Worm (Caenorhabditis elegans) whole organism, early embryonic: Measurements from ENCODE around the gene M03B6.5.

Source experiments
- B0310.2 ChIP-seq: sonication (generic microtip); optimal IDR thresholded peaks from 2 replicates; lab custom pipeline; 2016; ENCODE audit warnings: mild to moderate bottlenecking, missing genetic modification characterization, missing compliant biosample characterization
- F13C5.2 ChIP-seq: sonication (generic microtip); optimal IDR thresholded peaks from 2 replicates; lab custom pipeline; 2017; ENCODE audit warnings: mild to moderate bottlenecking, missing genetic modification characterization, inconsistent platforms, missing compliant biosample characterization
- aly-1 ChIP-seq: sonication (generic microtip); optimal IDR thresholded peaks from 2 replicates; lab custom pipeline; 2016; ENCODE audit warnings: missing genetic modification characterization, missing compliant biosample characterization
- ama-1 ChIP-seq: fragments of 150-350 bp; optimal IDR thresholded peaks from 2 replicates; lab custom pipeline; 2014
- ceh-13 ChIP-seq: fragments of 200-800 bp; sonication (Bioruptor generic); optimal IDR thresholded peaks from 2 replicates; lab custom pipeline; 2018; ENCODE audit warnings: mild to moderate bottlenecking, missing genetic modification characterization, missing compliant biosample characterization
- ceh-36 ChIP-seq: sonication (generic microtip); optimal IDR thresholded peaks from 2 replicates; lab custom pipeline; 2016; ENCODE audit warnings: missing genetic modification characterization, inconsistent platforms, missing compliant biosample characterization
- ets-7 ChIP-seq: sonication (generic microtip); optimal IDR thresholded peaks from 2 replicates; lab custom pipeline; 2016; ENCODE audit warnings: missing genotype, missing genetic modification characterization, missing compliant biosample characterization
- flt-1 ChIP-seq: fragments of 200-800 bp; sonication (Bioruptor generic); IDR thresholded peaks from 2 replicates; pipeline ENCODE4 v1.3.6; 2022; ENCODE audit warnings: missing genetic modification characterization, missing compliant biosample characterization
- hmbx-1 ChIP-seq: sonication (generic microtip); optimal IDR thresholded peaks from 2 replicates; lab custom pipeline; 2016; ENCODE audit warnings: mild to moderate bottlenecking, missing genetic modification characterization, missing compliant biosample characterization
- hmg-4 ChIP-seq: fragments of 200-800 bp; sonication (Bioruptor generic); optimal IDR thresholded peaks from 2 replicates; lab custom pipeline; 2018; ENCODE audit warnings: mild to moderate bottlenecking, missing genetic modification characterization, missing compliant biosample characterization
- hnd-1 ChIP-seq: sonication (generic microtip); optimal IDR thresholded peaks from 2 replicates; lab custom pipeline; 2016; ENCODE audit warnings: missing genetic modification characterization, missing compliant biosample characterization
- pes-1 ChIP-seq: fragments of 200-800 bp; sonication (Bioruptor generic); IDR thresholded peaks from 2 replicates; pipeline ENCODE4 v1.3.6; 2022; ENCODE audit warnings: missing genetic modification reagents, missing genetic modification characterization, missing compliant biosample characterization
- scrt-1 ChIP-seq: fragments of 200-800 bp; sonication (Bioruptor generic); IDR thresholded peaks from 2 replicates; pipeline ENCODE4 v1.3.6; 2022; ENCODE audit warnings: missing genetic modification characterization, missing compliant biosample characterization
- sea-1 ChIP-seq: fragments of 200-800 bp; sonication (Bioruptor generic); conservative IDR thresholded peaks from 2 replicates; pipeline ENCODE4 v1.3.6; 2022; ENCODE audit warnings: missing genetic modification characterization, missing compliant biosample characterization
- tbx-11 ChIP-seq: fragments of 200-800 bp; sonication (Bioruptor generic); IDR thresholded peaks from 2 replicates; pipeline ENCODE4 v1.3.6; 2022; ENCODE audit warnings: missing genetic modification characterization, missing compliant biosample characterization
- tbx-37 ChIP-seq: fragments of 200-800 bp; sonication (Bioruptor generic); conservative IDR thresholded peaks from 2 replicates; pipeline ENCODE4 v1.3.6; 2022; ENCODE audit warnings: missing genetic modification reagents, missing genetic modification characterization, missing compliant biosample characterization
- tra-4 ChIP-seq: sonication (generic microtip); optimal IDR thresholded peaks from 2 replicates; lab custom pipeline; 2017; ENCODE audit warnings: missing genetic modification characterization, missing compliant biosample characterization

M03B6.5 gene

ce11 chrX:13833448-13833847, 10.3 kb upstream of the M03B6.5 start:
- no peak for TF ChIP-seq flt-1 (GFP tag; lab: Robert Waterston, UW)
- TF ChIP-seq hmbx-1 (tag; lab: Kevin White, UChicago): no peak
- no peak for TF ChIP-seq pes-1
- TF ChIP-seq F13C5.2 (tag; lab: Kevin White, UChicago): no peak
- TF ChIP-seq tbx-37 (GFP tag; lab: Robert Waterston, UW): no peak
- no peak for TF ChIP-seq sea-1 (GFP tag; lab: Robert Waterston, UW)
- TF ChIP-seq ama-1 (lab: Kevin White, UChicago): no peak
- no peak for TF ChIP-seq hnd-1 (tag; lab: Kevin White, UChicago)
- no peak for TF ChIP-seq ets-7 (tag; lab: Kevin White, UChicago)
- TF ChIP-seq hmg-4 (GFP tag; lab: Kevin White, UChicago): no peak
- TF ChIP-seq B0310.2 (tag; lab: Kevin White, UChicago): no peak
- no peak for TF ChIP-seq tbx-11 (GFP tag; lab: Robert Waterston, UW)
- TF ChIP-seq ceh-36 (tag; lab: Kevin White, UChicago): no peak
- TF ChIP-seq tra-4: no peak

ce11 chrX:13834127-13834526, 9.6 kb upstream of the M03B6.5 start, which contains the start of gene F19D8.2:
Gene F19D8.2, plus strand, starts transcription at chrX:13834427.
- no peak for TF ChIP-seq sea-1 (GFP tag; lab: Robert Waterston, UW)
- TF ChIP-seq ceh-13 (GFP tag; lab: Kevin White, UChicago): no peak
- no peak for TF ChIP-seq tbx-37 (GFP tag; lab: Robert Waterston, UW)
- no peak for TF ChIP-seq pes-1
- no peak for TF ChIP-seq tbx-11 (GFP tag; lab: Robert Waterston, UW)
- no peak for TF ChIP-seq flt-1 (GFP tag; lab: Robert Waterston, UW)
- TF ChIP-seq F13C5.2 (tag; lab: Kevin White, UChicago): no peak
- TF ChIP-seq ama-1 (lab: Kevin White, UChicago): no peak
- TF ChIP-seq ceh-36 (tag; lab: Kevin White, UChicago): no peak
- TF ChIP-seq ets-7 (tag; lab: Kevin White, UChicago): no peak
- no peak for TF ChIP-seq hmbx-1 (tag; lab: Kevin White, UChicago)
- no peak for TF ChIP-seq aly-1 (tag; lab: Kevin White, UChicago)
- TF ChIP-seq B0310.2 (tag; lab: Kevin White, UChicago): no peak
- no peak for TF ChIP-seq scrt-1 (GFP tag; lab: Robert Waterston, UW)
- no peak for TF ChIP-seq hmg-4 (GFP tag; lab: Kevin White, UChicago)
- no peak for TF ChIP-seq tra-4
- no peak for TF ChIP-seq hnd-1 (tag; lab: Kevin White, UChicago)

DNA sequence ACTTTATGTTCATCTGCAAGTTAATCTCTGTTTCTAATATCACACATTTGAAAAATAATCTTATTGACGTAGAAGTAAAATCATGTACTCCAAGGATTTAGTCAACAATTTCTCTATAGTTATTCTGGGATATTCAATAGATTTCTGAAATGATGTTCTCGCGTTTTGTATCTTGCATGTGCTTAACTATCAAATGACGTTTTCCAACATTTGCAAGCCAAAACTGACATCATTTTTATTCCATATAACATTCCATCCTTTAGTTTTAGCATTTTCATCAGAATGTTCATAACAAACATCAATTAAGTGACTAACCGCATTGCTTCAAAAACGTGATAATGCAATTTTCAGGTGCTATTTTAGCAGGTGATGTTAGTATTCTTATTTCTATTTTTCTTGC, 5.8 kb upstream of the M03B6.5 start:
- TF ChIP-seq sea-1 (GFP tag; lab: Robert Waterston, UW): no peak
- TF ChIP-seq ceh-36 (tag; lab: Kevin White, UChicago): no peak
- TF ChIP-seq scrt-1 (GFP tag; lab: Robert Waterston, UW): no peak
- TF ChIP-seq tbx-11 (GFP tag; lab: Robert Waterston, UW): no peak
- no peak for TF ChIP-seq aly-1 (tag; lab: Kevin White, UChicago)
- no peak for TF ChIP-seq hnd-1 (tag; lab: Kevin White, UChicago)
- TF ChIP-seq hmg-4 (GFP tag; lab: Kevin White, UChicago): no peak
- TF ChIP-seq ceh-13 (GFP tag; lab: Kevin White, UChicago): no peak
- no peak for TF ChIP-seq hmbx-1 (tag; lab: Kevin White, UChicago)
- TF ChIP-seq B0310.2 (tag; lab: Kevin White, UChicago): no peak
- no peak for TF ChIP-seq tra-4
- TF ChIP-seq ama-1 (lab: Kevin White, UChicago): no peak
- TF ChIP-seq F13C5.2 (tag; lab: Kevin White, UChicago): no peak
- no peak for TF ChIP-seq pes-1
- no peak for TF ChIP-seq flt-1 (GFP tag; lab: Robert Waterston, UW)
- no peak for TF ChIP-seq ets-7 (tag; lab: Kevin White, UChicago)
- no peak for TF ChIP-seq tbx-37 (GFP tag; lab: Robert Waterston, UW)

ce11 chrX:13840336-13840735, 3.4 kb upstream of the M03B6.5 start:
- TF ChIP-seq sea-1 (GFP tag; lab: Robert Waterston, UW): no peak
- TF ChIP-seq ama-1 (lab: Kevin White, UChicago): no peak
- no peak for TF ChIP-seq hmg-4 (GFP tag; lab: Kevin White, UChicago)
- TF ChIP-seq tra-4: no peak
- TF ChIP-seq tbx-11 (GFP tag; lab: Robert Waterston, UW): no peak
- no peak for TF ChIP-seq tbx-37 (GFP tag; lab: Robert Waterston, UW)
- TF ChIP-seq ceh-36 (tag; lab: Kevin White, UChicago): no peak
- TF ChIP-seq ets-7 (tag; lab: Kevin White, UChicago): no peak
- no peak for TF ChIP-seq flt-1 (GFP tag; lab: Robert Waterston, UW)
- TF ChIP-seq ceh-13 (GFP tag; lab: Kevin White, UChicago): no peak
- no peak for TF ChIP-seq hnd-1 (tag; lab: Kevin White, UChicago)
- no peak for TF ChIP-seq B0310.2 (tag; lab: Kevin White, UChicago)
- no peak for TF ChIP-seq aly-1 (tag; lab: Kevin White, UChicago)
- TF ChIP-seq pes-1: no peak
- TF ChIP-seq hmbx-1 (tag; lab: Kevin White, UChicago): no peak
- TF ChIP-seq scrt-1 (GFP tag; lab: Robert Waterston, UW): no peak
- TF ChIP-seq F13C5.2 (tag; lab: Kevin White, UChicago): no peak

- TF ChIP-seq hnd-1 (tag; lab: Kevin White, UChicago): no peak
- no peak for TF ChIP-seq flt-1 (GFP tag; lab: Robert Waterston, UW)
- TF ChIP-seq hmbx-1 (tag; lab: Kevin White, UChicago): no peak
- no peak for TF ChIP-seq tra-4
- no peak for TF ChIP-seq ets-7 (tag; lab: Kevin White, UChicago)
- no peak for TF ChIP-seq scrt-1 (GFP tag; lab: Robert Waterston, UW)
- no peak for TF ChIP-seq ceh-36 (tag; lab: Kevin White, UChicago)
- no peak for TF ChIP-seq B0310.2 (tag; lab: Kevin White, UChicago)
- no peak for TF ChIP-seq ceh-13 (GFP tag; lab: Kevin White, UChicago)
- no peak for TF ChIP-seq pes-1
- TF ChIP-seq tbx-11 (GFP tag; lab: Robert Waterston, UW): no peak
- TF ChIP-seq hmg-4 (GFP tag; lab: Kevin White, UChicago): no peak
- TF ChIP-seq sea-1 (GFP tag; lab: Robert Waterston, UW): no peak
- TF ChIP-seq F13C5.2 (tag; lab: Kevin White, UChicago): no peak
- no peak for TF ChIP-seq tbx-37 (GFP tag; lab: Robert Waterston, UW)
- TF ChIP-seq ama-1 (lab: Kevin White, UChicago): no peak
- no peak for TF ChIP-seq aly-1 (tag; lab: Kevin White, UChicago)
Measured at ce11 chrX:13841277-13841676, 2.5 kb upstream of the M03B6.5 start, which contains the start of gene M03B6.1. Gene M03B6.1, plus strand, starts transcription at chrX:13841610.

ce11 chrX:13846024-13846423, 2.2 kb downstream of the M03B6.5 start:
- TF ChIP-seq ama-1 (lab: Kevin White, UChicago) (no peak), ceh-36 (tag; lab: Kevin White, UChicago) (no peak), sea-1 (GFP tag; lab: Robert Waterston, UW) (no peak)
